Fruit fly (Drosophila melanogaster): ENCODE measurements around the gene Srx.

Gene Srx

dm6 chrX:17826807-17827703 is 29.7 kb upstream of the Srx start, which contains the start of gene Socs16D (continued):
- TF ChIP-seq B-H1 (GFP tag; IDR thresholded peaks at IDR 0.05) (no peak), CG11504 (tag; optimal IDR thresholded peaks at IDR 0.05) (peak; percentile 34), CG9437 (GFP tag; optimal IDR thresholded peaks at IDR 0.05) (no peak), h (optimal IDR thresholded peaks at IDR 0.05) (no peak), jumu (GFP tag; optimal IDR thresholded peaks at IDR 0.05) (peak; percentile 45), phol (tag; optimal IDR thresholded peaks at IDR 0.05) (peak; percentile 47), sisA (GFP tag; IDR thresholded peaks at IDR 0.05) (0 out of 2 replicates have a peak, but pooled peaks have one; percentile 19), hb (GFP tag; IDR thresholded peaks at IDR 0.05; ENCODE audit: partially characterized antibody) (peak; percentile 97), CG6175 (GFP tag; IDR thresholded peaks at IDR 0.05) (0 out of 3 replicates have a peak, but pooled peaks have one; percentile 31), CG17912 (GFP tag; optimal IDR thresholded peaks at IDR 0.05) (no peak), Neu2 (GFP tag; optimal IDR thresholded peaks at IDR 0.05; ENCODE audit: borderline replicate concordance) (no peak), CG30403 (GFP tag; optimal IDR thresholded peaks at IDR 0.05) (peak; percentile 38), CG17328 (GFP tag; IDR thresholded peaks at IDR 0.05) (0 out of 2 replicates have a peak, but pooled peaks have one; percentile 21), salm (tag; optimal IDR thresholded peaks at IDR 0.05) (no peak), CG2120 (GFP tag; optimal IDR thresholded peaks at IDR 0.05) (peak; percentile 52), CG2116 (GFP tag; optimal IDR thresholded peaks at IDR 0.05) (peak; percentile 94), ato (GFP tag; IDR thresholded peaks at IDR 0.05; ENCODE audit: partially characterized antibody) (peak; percentile 97), Side (GFP tag; optimal IDR thresholded peaks at IDR 0.05) (peak; percentile 45), grn (GFP tag; optimal IDR thresholded peaks at IDR 0.05) (no peak), CG32772 (GFP tag; IDR thresholded peaks at IDR 0.05) (no peak), sob (GFP tag; IDR thresholded peaks at IDR 0.05) (peak; percentile 69), Nf-YC (tag; optimal IDR thresholded peaks at IDR 0.05) (peak; percentile 24), CG3847 (GFP tag; IDR thresholded peaks at IDR 0.05) (peak; percentile 89), Doc2 (GFP tag; IDR thresholded peaks at IDR 0.05) (no peak), fd96Cb (tag; optimal IDR thresholded peaks at IDR 0.05) (no peak), ttk (GFP tag; IDR thresholded peaks at IDR 0.05) (no peak), CG15601 (tag; optimal IDR thresholded peaks at IDR 0.05) (peak; percentile 100), Camta (GFP tag; optimal IDR thresholded peaks at IDR 0.05) (peak; percentile 43), CTCF (GFP tag; optimal IDR thresholded peaks at IDR 0.05) (peak; percentile 5), tap (tag; optimal IDR thresholded peaks at IDR 0.05) (peak; percentile 7), Doc3 (GFP tag; IDR thresholded peaks at IDR 0.05; ENCODE audit: partially characterized antibody) (peak; percentile 93), CG12769 (tag; optimal IDR thresholded peaks at IDR 0.05) (peak; percentile 28), cas (GFP tag; IDR thresholded peaks at IDR 0.05) (no peak), Opbp (GFP tag; IDR thresholded peaks at IDR 0.05; ENCODE audit: partially characterized antibody) (peak; percentile 99), lilli (GFP tag; optimal IDR thresholded peaks at IDR 0.05) (peak; percentile 68), vvl (GFP tag; IDR thresholded peaks at IDR 0.05) (peak; percentile 41; the same call in 1 of the 2 replicates), sr (GFP tag; IDR thresholded peaks at IDR 0.05) (peak; percentile 59; the same call in 1 of the 3 replicates), slbo (GFP tag; IDR thresholded peaks at IDR 0.05) (peak; percentile 53; the same call in 1 of the 2 replicates), CG9797 (GFP tag; optimal IDR thresholded peaks at IDR 0.05) (peak; percentile 43), sens-2 (GFP tag; IDR thresholded peaks at IDR 0.05) (no peak), fd64A (GFP tag; optimal IDR thresholded peaks at IDR 0.05) (peak; percentile 18), schlank (tag; optimal IDR thresholded peaks at IDR 0.05) (no peak), CG2875 (GFP tag; optimal IDR thresholded peaks at IDR 0.05) (no peak), Dref (GFP tag; IDR thresholded peaks at IDR 0.05) (peak; percentile 95), Lim3 (GFP tag; IDR thresholded peaks at IDR 0.05) (no peak), Kr (GFP tag; optimal IDR thresholded peaks at IDR 0.05) (no peak), Mes4 (GFP tag; optimal IDR thresholded peaks at IDR 0.05) (no peak), H2.0 (GFP tag; IDR thresholded peaks at IDR 0.05) (no peak), fru (optimal IDR thresholded peaks at IDR 0.05) (no peak), Rx (GFP tag; IDR thresholded peaks at IDR 0.05) (no peak), Oli (tag; optimal IDR thresholded peaks at IDR 0.05) (no peak)
